Worm (Caenorhabditis elegans) whole organism, young adult: ENCODE measurements around the gene F31E3.2.

Experiments
- B0019.2 ChIP-seq: fragments of 200-800 bp; sonication (Bioruptor generic); conservative IDR thresholded peaks from 2 replicates; pipeline ENCODE4 v1.3.6; 2022; ENCODE audit warnings: missing genetic modification reagents, missing genetic modification characterization, missing compliant biosample characterization
- B0035.1 ChIP-seq: sonication (generic microtip); optimal IDR thresholded peaks from 2 replicates; lab custom pipeline; 2016; ENCODE audit warnings: missing genetic modification characterization, mild to moderate bottlenecking, missing compliant biosample characterization, missing genotype, missing genetic modification reagents
- C06A6.2 ChIP-seq: fragments of 200-800 bp; sonication (Bioruptor generic); conservative IDR thresholded peaks from 2 replicates; pipeline ENCODE4 v1.3.6; 2022; ENCODE audit warnings: missing genetic modification characterization, missing compliant biosample characterization
- F10E7.11 ChIP-seq: sonication (generic microtip); optimal IDR thresholded peaks from 2 replicates; lab custom pipeline; 2017; ENCODE audit warnings: mild to moderate bottlenecking, missing genetic modification characterization, moderate library complexity, missing compliant biosample characterization
- F49E8.2 ChIP-seq: sonication (generic microtip); optimal IDR thresholded peaks from 3 replicates; lab custom pipeline; 2017; ENCODE audit warnings: missing genetic modification characterization, mild to moderate bottlenecking, missing compliant biosample characterization, antibody characterized with exemption, moderate library complexity; ENCODE audit not compliant: insufficient read depth
- F52B5.7 ChIP-seq: sonication (generic microtip); optimal IDR thresholded peaks from 2 replicates; lab custom pipeline; 2016; ENCODE audit warnings: mild to moderate bottlenecking, missing genetic modification characterization, missing compliant biosample characterization
- F55B11.4 ChIP-seq: sonication (generic microtip); optimal IDR thresholded peaks from 2 replicates; lab custom pipeline; 2016; ENCODE audit warnings: missing compliant biosample characterization, missing genetic modification characterization, borderline replicate concordance; ENCODE audit not compliant: insufficient read depth
- F57C9.4 ChIP-seq: sonication (generic microtip); optimal IDR thresholded peaks from 2 replicates; lab custom pipeline; 2017; ENCODE audit warnings: mild to moderate bottlenecking, missing genetic modification characterization, missing compliant biosample characterization
- T26A5.8 ChIP-seq: sonication (generic microtip); optimal IDR thresholded peaks from 2 replicates; lab custom pipeline; 2016; ENCODE audit warnings: missing genetic modification characterization, missing compliant biosample characterization
- Y67H2A.10 ChIP-seq: fragments of 200-800 bp; sonication (Bioruptor generic); conservative IDR thresholded peaks from 2 replicates; pipeline ENCODE4 v1.3.6; 2022; ENCODE audit warnings: missing genetic modification reagents, missing genetic modification characterization, missing compliant biosample characterization
- atf-7 ChIP-seq: sonication (generic microtip); optimal IDR thresholded peaks from 2 replicates; lab custom pipeline; 2017; ENCODE audit warnings: mild to moderate bottlenecking, missing genetic modification characterization, missing compliant biosample characterization
- athp-1 ChIP-seq: sonication (generic microtip); optimal IDR thresholded peaks from 2 replicates; lab custom pipeline; 2017; ENCODE audit warnings: mild to moderate bottlenecking, missing genetic modification characterization, missing compliant biosample characterization
- attf-3 ChIP-seq: fragments of 200-800 bp; sonication (Bioruptor generic); conservative IDR thresholded peaks from 2 replicates; pipeline ENCODE4 v1.3.6; 2022; ENCODE audit warnings: missing genetic modification reagents, missing genetic modification characterization, missing compliant biosample characterization
- ccch-3 ChIP-seq: fragments of 200-800 bp; sonication (Bioruptor generic); optimal IDR thresholded peaks from 2 replicates; lab custom pipeline; 2018; ENCODE audit warnings: mild to moderate bottlenecking, missing genetic modification characterization, missing compliant biosample characterization
- cebp-1 ChIP-seq, 2 experiments: fragments of 200-800 bp in 1 of 2; sonication (Bioruptor generic) in 1 of 2; sonication (generic microtip) in 1 of 2; IDR thresholded peaks in 1 of 2; optimal IDR thresholded peaks in 1 of 2; 2 replicates each; pipeline versions ENCODE4 v1.3.6 to Lab custom; 2017 to 2022; ENCODE audit warnings: missing compliant biosample characterization in 2 of 2, missing genetic modification characterization in 2 of 2, mild to moderate bottlenecking in 1 of 2, missing genetic modification reagents in 1 of 2, moderate library complexity in 1 of 2
- ceh-40 ChIP-seq: fragments of 200-800 bp; sonication (Bioruptor generic); IDR thresholded peaks from 2 replicates; pipeline ENCODE4 v1.3.6; 2022; ENCODE audit warnings: missing genetic modification characterization, missing compliant biosample characterization
- ceh-91 ChIP-seq: fragments of 200-800 bp; sonication (Bioruptor generic); IDR thresholded peaks from 2 replicates; pipeline ENCODE4 v1.3.6; 2022; ENCODE audit warnings: missing genetic modification reagents, missing genetic modification characterization, missing compliant biosample characterization
- die-1 ChIP-seq: sonication (generic microtip); optimal IDR thresholded peaks from 2 replicates; lab custom pipeline; 2016; ENCODE audit warnings: missing genotype, mild to moderate bottlenecking, missing genetic modification characterization, missing compliant biosample characterization
- dox-1 ChIP-seq: fragments of 200-800 bp; sonication (Bioruptor generic); IDR thresholded peaks from 2 replicates; pipeline ENCODE4 v1.3.6; 2022; ENCODE audit warnings: missing genetic modification reagents, missing genetic modification characterization, missing compliant biosample characterization
- egl-18 ChIP-seq: fragments of 200-800 bp; sonication (Bioruptor generic); IDR thresholded peaks from 2 replicates; pipeline ENCODE4 v1.3.6; 2022; ENCODE audit warnings: missing genetic modification reagents, missing genetic modification characterization, missing compliant biosample characterization
- egl-44 ChIP-seq: fragments of 200-800 bp; sonication (Bioruptor generic); IDR thresholded peaks from 2 replicates; pipeline ENCODE4 v1.3.6; 2022; ENCODE audit warnings: missing genetic modification reagents, missing genetic modification characterization, missing compliant biosample characterization
- ets-4 ChIP-seq: fragments of 200-800 bp; sonication (Bioruptor generic); optimal IDR thresholded peaks from 2 replicates; lab custom pipeline; 2018; ENCODE audit warnings: mild to moderate bottlenecking, missing genetic modification characterization, missing compliant biosample characterization
- fkh-3 ChIP-seq: sonication (generic microtip); optimal IDR thresholded peaks from 2 replicates; lab custom pipeline; 2016; ENCODE audit warnings: mild to moderate bottlenecking, missing genetic modification characterization, missing compliant biosample characterization
- gei-17 ChIP-seq: fragments of 200-800 bp; sonication (Bioruptor generic); optimal IDR thresholded peaks from 2 replicates; lab custom pipeline; 2018; ENCODE audit warnings: mild to moderate bottlenecking, missing genetic modification characterization, missing compliant biosample characterization
- hmg-1.2 ChIP-seq: fragments of 200-800 bp; sonication (Bioruptor generic); IDR thresholded peaks from 2 replicates; pipeline ENCODE4 v1.3.6; 2022; ENCODE audit warnings: missing genetic modification reagents, missing genetic modification characterization, missing compliant biosample characterization
- hsf-1 ChIP-seq: fragments of 200-800 bp; sonication (Bioruptor generic); IDR thresholded peaks from 2 replicates; pipeline ENCODE4 v1.3.6; 2022; ENCODE audit warnings: missing genetic modification reagents, missing genetic modification characterization, missing compliant biosample characterization
- let-526 ChIP-seq: fragments of 200-800 bp; sonication (Bioruptor generic); IDR thresholded peaks from 2 replicates; pipeline ENCODE4 v1.3.6; 2022; ENCODE audit warnings: missing genetic modification reagents, missing genetic modification characterization, missing compliant biosample characterization
- lin-26 ChIP-seq: fragments of 200-800 bp; sonication (Bioruptor generic); IDR thresholded peaks from 2 replicates; pipeline ENCODE4 v1.3.6; 2022; ENCODE audit warnings: missing genetic modification reagents, missing genetic modification characterization, missing compliant biosample characterization
- lsl-1 ChIP-seq: fragments of 200-800 bp; sonication (Bioruptor generic); optimal IDR thresholded peaks from 2 replicates; lab custom pipeline; 2018; ENCODE audit warnings: mild to moderate bottlenecking, missing genetic modification characterization, moderate library complexity, missing compliant biosample characterization
- madf-10 ChIP-seq: sonication (generic microtip); optimal IDR thresholded peaks from 2 replicates; lab custom pipeline; 2016; ENCODE audit warnings: mild to moderate bottlenecking, missing genetic modification characterization, missing compliant biosample characterization
- madf-6 ChIP-seq: fragments of 200-800 bp; sonication (Bioruptor generic); IDR thresholded peaks from 2 replicates; pipeline ENCODE4 v1.3.6; 2022; ENCODE audit warnings: missing genetic modification reagents, missing genetic modification characterization, missing compliant biosample characterization
- mes-4 ChIP-seq: sonication (generic microtip); optimal IDR thresholded peaks from 2 replicates; lab custom pipeline; 2016; ENCODE audit warnings: missing genotype, missing genetic modification characterization, missing compliant biosample characterization
- nfya-1 ChIP-seq: sonication (generic microtip); optimal IDR thresholded peaks from 2 replicates; lab custom pipeline; 2017; ENCODE audit warnings: antibody characterized with exemption, missing compliant biosample characterization, missing genetic modification characterization, borderline replicate concordance; ENCODE audit not compliant: insufficient read depth
- nfyb-1 ChIP-seq: fragments of 200-800 bp; sonication (Bioruptor generic); IDR thresholded peaks from 2 replicates; pipeline ENCODE4 v1.3.6; 2022; ENCODE audit warnings: missing genetic modification reagents, missing genetic modification characterization, missing compliant biosample characterization
- nhr-179 ChIP-seq: sonication (generic microtip); optimal IDR thresholded peaks from 2 replicates; lab custom pipeline; 2016; ENCODE audit warnings: mild to moderate bottlenecking, missing genetic modification characterization, missing compliant biosample characterization
- pha-4 ChIP-seq: fragments of 150-350 bp; sonication (generic microtip); optimal IDR thresholded peaks from 2 replicates; lab custom pipeline; 2014; ENCODE audit warnings: missing biosample characterization, missing genetic modification reagents, missing genetic modification characterization
- snpc-1.3 ChIP-seq: sonication (generic microtip); optimal IDR thresholded peaks from 2 replicates; lab custom pipeline; 2017; ENCODE audit warnings: missing genetic modification characterization, mild to moderate bottlenecking, missing compliant biosample characterization, antibody characterized with exemption, moderate library complexity, missing genotype, missing genetic modification reagents; ENCODE audit not compliant: insufficient read depth
- snpc-3.4 ChIP-seq: sonication (generic microtip); optimal IDR thresholded peaks from 2 replicates; lab custom pipeline; 2017; ENCODE audit warnings: missing genetic modification characterization, mild to moderate bottlenecking, missing compliant biosample characterization, antibody characterized with exemption, moderate library complexity, missing genotype, missing genetic modification reagents
- somi-1 ChIP-seq: fragments of 200-800 bp; sonication (Bioruptor generic); optimal IDR thresholded peaks from 2 replicates; lab custom pipeline; 2018; ENCODE audit warnings: mild to moderate bottlenecking, missing genetic modification characterization, missing compliant biosample characterization
- tlf-1 ChIP-seq: fragments of 200-800 bp; sonication (Bioruptor generic); optimal IDR thresholded peaks from 2 replicates; lab custom pipeline; 2018; ENCODE audit warnings: mild to moderate bottlenecking, missing genetic modification characterization, missing compliant biosample characterization
- unc-130 ChIP-seq: sonication (generic microtip); optimal IDR thresholded peaks from 2 replicates; lab custom pipeline; 2016; ENCODE audit warnings: missing genetic modification reagents, missing genetic modification characterization, missing compliant biosample characterization
- unc-62 ChIP-seq: fragments of 150-350 bp; optimal IDR thresholded peaks from 2 replicates; lab custom pipeline; 2014; ENCODE audit warnings: missing biosample characterization, missing genetic modification reagents, missing genetic modification characterization
- xnd-1 ChIP-seq: sonication (generic microtip); optimal IDR thresholded peaks from 2 replicates; lab custom pipeline; 2016; ENCODE audit warnings: missing genotype, missing genetic modification reagents, missing genetic modification characterization, missing compliant biosample characterization
- zfh-2 ChIP-seq: fragments of 200-800 bp; sonication (Bioruptor generic); conservative IDR thresholded peaks from 2 replicates; pipeline ENCODE4 v1.3.6; 2022; ENCODE audit warnings: missing genetic modification reagents, missing genetic modification characterization, missing compliant biosample characterization
- zim-3 ChIP-seq: sonication (generic microtip); optimal IDR thresholded peaks from 2 replicates; lab custom pipeline; 2017; ENCODE audit warnings: mild to moderate bottlenecking, missing genetic modification characterization, moderate library complexity, missing compliant biosample characterization
- ztf-22 ChIP-seq: fragments of 200-800 bp; sonication (Bioruptor generic); optimal IDR thresholded peaks from 2 replicates; lab custom pipeline; 2018; ENCODE audit warnings: mild to moderate bottlenecking, missing genetic modification characterization, moderate library complexity, missing compliant biosample characterization
- ztf-26 ChIP-seq: sonication (generic microtip); optimal IDR thresholded peaks from 2 replicates; lab custom pipeline; 2017; ENCODE audit warnings: missing genetic modification characterization, missing compliant biosample characterization
- ztf-6 ChIP-seq: fragments of 200-800 bp; sonication (Bioruptor generic); IDR thresholded peaks from 2 replicates; pipeline ENCODE4 v1.3.6; 2022; ENCODE audit warnings: missing genetic modification reagents, missing genetic modification characterization, missing compliant biosample characterization

Gene F31E3.2

DNA sequence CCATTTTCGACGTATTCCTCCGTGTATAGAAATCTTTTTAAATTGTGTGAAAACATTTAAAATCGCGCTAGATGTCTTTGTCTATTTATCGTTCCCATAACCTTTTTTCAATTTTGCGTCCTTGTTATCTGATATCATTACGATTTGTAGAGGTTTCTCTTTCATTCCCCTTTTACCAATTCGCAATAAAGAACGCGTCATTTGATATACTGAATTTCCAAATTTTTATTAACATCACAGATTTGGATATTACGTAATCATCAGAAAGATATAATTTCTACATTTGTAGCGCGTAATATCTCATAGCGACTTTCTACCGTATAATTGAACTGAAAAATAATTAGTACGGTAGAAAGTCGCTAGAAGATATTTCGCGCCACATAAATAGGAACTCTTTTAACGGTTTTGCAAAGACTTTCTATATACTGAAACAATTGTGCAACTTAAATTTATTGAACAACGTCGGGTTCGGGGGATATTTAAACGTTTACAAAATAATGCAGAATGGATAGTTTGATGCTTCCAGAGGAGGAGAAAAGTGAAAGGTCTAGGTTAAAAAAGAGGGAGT lies 15.0 kb upstream of the F31E3.2 start (continued):
- TF ChIP-seq F55B11.4 (tag; lab: Kevin White, UChicago) = no peak
- no peak for TF ChIP-seq C06A6.2 (GFP tag; lab: Robert Waterston, UW)
- no peak for TF ChIP-seq ztf-26
- no peak for TF ChIP-seq die-1 (tag; lab: Kevin White, UChicago)
- no peak for TF ChIP-seq mes-4 (tag; lab: Kevin White, UChicago)
- TF ChIP-seq hmg-1.2 = no peak; the same call in none of the 2 replicates
- TF ChIP-seq B0035.1 (tag; lab: Kevin White, UChicago) = peak; percentile 36
- TF ChIP-seq unc-62 (GFP tag; lab: Kevin White, UChicago) = no peak
- no peak for TF ChIP-seq ztf-6 (GFP tag; lab: Robert Waterston, UW)
- TF ChIP-seq lin-26 = no peak
- peak; percentile 76 for TF ChIP-seq madf-6 (GFP tag; lab: Robert Waterston, UW)
- no peak for TF ChIP-seq B0019.2 (GFP tag; lab: Robert Waterston, UW)
- no peak for TF ChIP-seq egl-44 (GFP tag; lab: Robert Waterston, UW)
- no peak for TF ChIP-seq attf-3
- TF ChIP-seq let-526 (GFP tag; lab: Robert Waterston, UW) = no peak
- TF ChIP-seq dox-1 (GFP tag; lab: Robert Waterston, UW) = no peak
- TF ChIP-seq nfya-1 (tag; lab: Kevin White, UChicago) = no peak
- TF ChIP-seq ccch-3 (GFP tag; lab: Kevin White, UChicago) = no peak
- TF ChIP-seq nhr-179 = no peak
- TF ChIP-seq fkh-3 (tag; lab: Kevin White, UChicago) = no peak
- TF ChIP-seq nfyb-1 = peak; percentile 49; the same call in 1 of the 2 replicates
- TF ChIP-seq hsf-1 (GFP tag; lab: Robert Waterston, UW) = peak; percentile 28; the same call in 1 of the 2 replicates
- no peak for TF ChIP-seq ets-4 (GFP tag; lab: Kevin White, UChicago)
- no peak for TF ChIP-seq atf-7 (tag; lab: Kevin White, UChicago)
- peak; percentile 72 for TF ChIP-seq lsl-1 (GFP tag; lab: Kevin White, UChicago)
- TF ChIP-seq snpc-3.4 (tag; lab: Kevin White, UChicago) = peak; percentile 52
- TF ChIP-seq athp-1 (tag; lab: Kevin White, UChicago) = peak; percentile 71
- no peak for TF ChIP-seq Y67H2A.10 (GFP tag; lab: Robert Waterston, UW)
- peak; percentile 33 for TF ChIP-seq F49E8.2
- peak; percentile 11 for TF ChIP-seq xnd-1 (tag; lab: Kevin White, UChicago)
- no peak for TF ChIP-seq egl-18
- no peak for TF ChIP-seq F57C9.4 (tag; lab: Kevin White, UChicago)
- TF ChIP-seq gei-17 (GFP tag; lab: Kevin White, UChicago) = no peak
- no peak for TF ChIP-seq F52B5.7 (tag; lab: Kevin White, UChicago)
- TF ChIP-seq T26A5.8 (tag; lab: Kevin White, UChicago) = no peak
- no peak for TF ChIP-seq cebp-1 (GFP tag; IDR thresholded peaks at IDR 0.05; lab: Robert Waterston, UW)
- no peak for TF ChIP-seq cebp-1 (tag; optimal IDR thresholded peaks at IDR 0.05; lab: Kevin White, UChicago)
- TF ChIP-seq ztf-22 (GFP tag; lab: Kevin White, UChicago) = no peak
- TF ChIP-seq unc-130 = no peak
- no peak for TF ChIP-seq zim-3 (tag; lab: Kevin White, UChicago)
- TF ChIP-seq somi-1 = no peak
- no peak for TF ChIP-seq madf-10 (tag; lab: Kevin White, UChicago)
- TF ChIP-seq ceh-40 (GFP tag; lab: Robert Waterston, UW) = no peak
- peak; percentile 25 for TF ChIP-seq snpc-1.3 (tag; lab: Kevin White, UChicago)
- no peak for TF ChIP-seq F10E7.11 (tag; lab: Kevin White, UChicago)
- no peak for TF ChIP-seq zfh-2 (GFP tag; lab: Robert Waterston, UW)
- no peak for TF ChIP-seq pha-4 (tag; lab: Kevin White, UChicago)
- TF ChIP-seq tlf-1 (GFP tag; lab: Kevin White, UChicago) = no peak
- peak; percentile 72 for TF ChIP-seq ceh-91 (GFP tag; lab: Robert Waterston, UW)
